Worm (Caenorhabditis elegans) whole organism, mixed stage, embryonic: ENCODE results near the gene gcy-23.
"Not testable (repeated sequence)": the region's sequence is repeated elsewhere in the genome, so short reads cannot be mapped to it uniquely, and the experiment has no call there.

Experiments used
- blmp-1 ChIP-seq: fragments of 150-350 bp; optimal IDR thresholded peaks from 2 replicates; lab custom pipeline; 2014; ENCODE audit warnings: missing biosample characterization, missing genetic modification characterization
- ceh-83 ChIP-seq: fragments of 200-800 bp; sonication (Bioruptor generic); optimal IDR thresholded peaks from 2 replicates; lab custom pipeline; 2018; ENCODE audit warnings: mild to moderate bottlenecking, missing genetic modification characterization, missing compliant biosample characterization
- flh-1 ChIP-seq: fragments of 200-800 bp; sonication (Bioruptor generic); optimal IDR thresholded peaks from 2 replicates; lab custom pipeline; 2018; ENCODE audit warnings: mild to moderate bottlenecking, missing genetic modification characterization, moderate library complexity, missing compliant biosample characterization
- lin-13 ChIP-seq: fragments of 150-350 bp; optimal IDR thresholded peaks from 2 replicates; lab custom pipeline; 2014; ENCODE audit warnings: missing biosample characterization, missing genetic modification characterization
- lin-32 ChIP-seq: fragments of 200-800 bp; sonication (Bioruptor generic); optimal IDR thresholded peaks from 2 replicates; lab custom pipeline; 2018; ENCODE audit warnings: mild to moderate bottlenecking, missing genetic modification characterization, missing compliant biosample characterization
- lsy-2 ChIP-seq: fragments of 150-350 bp; optimal IDR thresholded peaks from 2 replicates; lab custom pipeline; 2014; ENCODE audit warnings: missing biosample characterization, missing genetic modification characterization
- mep-1 ChIP-seq: fragments of 150-350 bp; optimal IDR thresholded peaks from 2 replicates; lab custom pipeline; 2017; ENCODE audit warnings: missing biosample characterization, missing genetic modification reagents, missing genetic modification characterization, inconsistent platforms
- mls-2 ChIP-seq: sonication (generic microtip); optimal IDR thresholded peaks from 2 replicates; lab custom pipeline; 2016; ENCODE audit warnings: mild to moderate bottlenecking, missing genetic modification characterization, moderate library complexity, missing compliant biosample characterization
- nhr-12 ChIP-seq: fragments of 150-350 bp; optimal IDR thresholded peaks from 2 replicates; lab custom pipeline; 2014; ENCODE audit warnings: missing biosample characterization, missing genetic modification characterization
- nhr-28 ChIP-seq: fragments of 150-350 bp; optimal IDR thresholded peaks from 2 replicates; lab custom pipeline; 2014; ENCODE audit warnings: missing biosample characterization, missing genetic modification characterization
- pha-4 ChIP-seq: fragments of 150-350 bp; optimal IDR thresholded peaks from 2 replicates; lab custom pipeline; 2018; ENCODE audit warnings: missing biosample characterization, missing genetic modification reagents, missing genetic modification characterization
- snpc-4 ChIP-seq: fragments of 150-350 bp; optimal IDR thresholded peaks from 2 replicates; lab custom pipeline; 2014; ENCODE audit warnings: missing biosample characterization, missing genetic modification characterization
- unc-120 ChIP-seq: sonication (generic microtip); optimal IDR thresholded peaks from 2 replicates; lab custom pipeline; 2017; ENCODE audit warnings: missing genetic modification characterization, missing compliant biosample characterization; ENCODE audit not compliant: poor library complexity, severe bottlenecking
- ztf-11 ChIP-seq: fragments of 150-350 bp; optimal IDR thresholded peaks from 2 replicates; lab custom pipeline; 2014; ENCODE audit warnings: missing biosample characterization, missing genetic modification characterization

- TF ChIP-seq nhr-28 (tag; lab: Kevin White, UChicago); snpc-4; mep-1; lin-32; mls-2 (tag; lab: Kevin White, UChicago); ceh-83; blmp-1; lsy-2 (tag; lab: Kevin White, UChicago); ztf-11; flh-1 (GFP tag; lab: Kevin White, UChicago); lin-13; nhr-12 (tag; lab: Kevin White, UChicago); pha-4 (tag; lab: Kevin White, UChicago); unc-120 (tag; lab: Kevin White, UChicago): not testable (repeated sequence)
These were observed 14.6 kb upstream of the gcy-23 start, which contains the start of gene idpp-12 for ce11 chrIV:3303690-3304089.
